Fruit fly (Drosophila melanogaster) whole organism, embryonic: Measurements from ENCODE around the gene Pde11.

Experiments used
- Bteb2 ChIP-seq: fragments of 200-800 bp; sonication (Bioruptor generic); optimal IDR thresholded peaks from 2 replicates; lab custom pipeline; 2016; ENCODE audit warnings: missing biosample characterization, missing genetic modification characterization
- CG11398 ChIP-seq: fragments of 200-800 bp; sonication (Bioruptor generic); optimal IDR thresholded peaks from 2 replicates; lab custom pipeline; 2016; ENCODE audit warnings: missing biosample characterization, missing genetic modification characterization
- CG12744 ChIP-seq: fragments of 200-800 bp; sonication (Bioruptor generic); optimal IDR thresholded peaks from 2 replicates; lab custom pipeline; 2016; ENCODE audit warnings: missing biosample characterization, missing genetic modification characterization
- CG31388 ChIP-seq: fragments of 200-800 bp; sonication (Bioruptor generic); optimal IDR thresholded peaks from 2 replicates; lab custom pipeline; 2016; ENCODE audit warnings: missing biosample characterization, missing genetic modification characterization
- CG43689 ChIP-seq: fragments of 200-800 bp; sonication (Bioruptor generic); IDR thresholded peaks from 2 replicates; pipeline ENCODE4 v1.3.6; 2022; ENCODE audit warnings: missing biosample characterization, missing genetic modification characterization
- ems ChIP-seq: fragments of 200-800 bp; sonication (Bioruptor generic); optimal IDR thresholded peaks from 3 replicates; lab custom pipeline; 2016; ENCODE audit warnings: missing biosample characterization, missing genetic modification characterization
- peb ChIP-seq: fragments of 200-800 bp; sonication (Bioruptor generic); IDR thresholded peaks from 2 replicates; pipeline ENCODE4 v1.3.6; 2022; ENCODE audit warnings: missing biosample characterization, missing genetic modification characterization
- psq ChIP-seq: fragments of 200-800 bp; sonication (Bioruptor generic); optimal IDR thresholded peaks from 2 replicates; lab custom pipeline; 2017; ENCODE audit warnings: missing biosample characterization, missing genetic modification characterization
- vvl ChIP-seq: fragments of 200-800 bp; sonication (Bioruptor generic); IDR thresholded peaks from 2 replicates; pipeline ENCODE4 v1.3.6; 2022; ENCODE audit warnings: missing biosample characterization, missing genetic modification characterization

DNA sequence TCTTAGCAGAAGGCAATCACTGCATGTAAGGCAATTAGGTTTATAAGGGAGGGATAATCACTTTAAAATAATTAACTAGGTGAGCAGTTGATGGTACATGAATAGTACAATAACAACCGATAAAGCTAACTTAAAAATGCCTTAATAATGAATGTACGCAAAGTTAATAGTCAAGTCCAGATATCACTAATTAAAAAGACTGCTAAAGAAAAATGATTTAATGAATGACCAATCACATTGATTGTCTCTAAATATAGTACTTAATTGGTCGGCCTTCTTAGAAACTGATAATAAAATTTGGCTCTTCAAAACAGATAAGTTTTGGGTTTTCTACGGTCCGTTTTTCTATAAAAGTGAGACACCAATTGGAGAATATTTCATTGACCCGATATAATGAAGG lies 15.4 kb upstream of the Pde11 start, which contains the start of gene CG31789:
- TF ChIP-seq Bteb2 (GFP tag; lab: Kevin White, UChicago) (no peak), CG11398 (no peak), CG31388 (GFP tag; lab: Kevin White, UChicago) (no peak), vvl (no peak), CG12744 (GFP tag; lab: Kevin White, UChicago) (no peak), psq (no peak), peb (GFP tag; lab: Robert Waterston, UW) (no peak), CG43689 (GFP tag; lab: Robert Waterston, UW) (no peak), ems (GFP tag; lab: Kevin White, UChicago) (no peak)
